Worm (Caenorhabditis elegans): ENCODE measurements around the gene srxa-8.

DNA sequence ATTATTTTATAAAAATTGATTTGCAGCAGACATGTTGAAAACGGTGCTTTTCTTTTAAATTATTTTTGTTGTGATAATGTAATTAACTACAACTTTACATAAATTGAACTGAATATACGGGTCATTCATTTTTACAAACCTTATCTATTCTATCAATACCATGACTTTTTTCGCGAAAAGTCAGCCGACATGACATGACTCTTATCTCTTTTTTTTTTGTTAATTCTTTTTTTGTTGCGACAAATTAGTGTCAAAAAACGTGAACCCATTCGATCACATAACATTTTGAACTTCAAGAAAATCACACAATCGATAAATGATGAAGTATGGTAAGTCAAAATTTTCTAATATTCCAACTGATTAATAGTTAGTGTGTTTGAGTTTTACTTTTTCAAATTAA is 19.4 kb upstream of the srxa-8 start, which contains the start of gene sir-2.2:
- no peak for TF ChIP-seq him-1 (tag; optimal IDR thresholded peaks at IDR 0.05)
- TF ChIP-seq W03F9.2 (tag; optimal IDR thresholded peaks at IDR 0.05) = no peak
- no peak for TF ChIP-seq dao-5 (tag; optimal IDR thresholded peaks at IDR 0.05)

Data from whole organism, L4/young adult.